Fruit fly (Drosophila melanogaster) whole organism, embryonic: ENCODE data around the gene Prim2.

Experiments used
- B-H1 ChIP-seq: fragments of 200-800 bp; sonication (Bioruptor generic); IDR thresholded peaks from 3 replicates; pipeline ENCODE4 v1.3.6; 2022; ENCODE audit warnings: missing biosample characterization, missing genetic modification characterization
- CG10209 ChIP-seq: fragments of 200-800 bp; sonication (Bioruptor generic); optimal IDR thresholded peaks from 3 replicates; lab custom pipeline; 2017; ENCODE audit warnings: missing biosample characterization, mild to moderate bottlenecking, missing genetic modification characterization, missing genetic modification reagents
- CG11696 ChIP-seq: fragments of 200-800 bp; sonication (Bioruptor generic); IDR thresholded peaks from 2 replicates; pipeline ENCODE4 v1.3.6; 2022; ENCODE audit warnings: missing biosample characterization, missing genetic modification characterization
- CG12236 ChIP-seq: fragments of 200-800 bp; sonication (Bioruptor generic); optimal IDR thresholded peaks from 2 replicates; lab custom pipeline; 2016; ENCODE audit warnings: missing biosample characterization, missing genetic modification characterization
- CG12391 ChIP-seq: fragments of 200-800 bp; sonication (Bioruptor generic); optimal IDR thresholded peaks from 3 replicates; lab custom pipeline; 2018; ENCODE audit warnings: missing biosample characterization, mild to moderate bottlenecking, missing genetic modification characterization, moderate library complexity
- CG15073 ChIP-seq: fragments of 200-800 bp; sonication (Bioruptor generic); optimal IDR thresholded peaks from 2 replicates; lab custom pipeline; 2016; ENCODE audit warnings: missing biosample characterization, missing genetic modification characterization
- CG1529 ChIP-seq: fragments of 200-800 bp; sonication (Bioruptor generic); optimal IDR thresholded peaks from 3 replicates; lab custom pipeline; 2018; ENCODE audit warnings: missing biosample characterization, missing genetic modification characterization
- CG2129 ChIP-seq: fragments of 200-800 bp; sonication (Bioruptor generic); IDR thresholded peaks from 2 replicates; pipeline ENCODE4 v1.3.6; 2022; ENCODE audit warnings: missing biosample characterization, missing genetic modification characterization; ENCODE audit not compliant: partially characterized antibody
- CG3407 ChIP-seq: fragments of 200-800 bp; sonication (Bioruptor generic); optimal IDR thresholded peaks from 2 replicates; lab custom pipeline; 2018; ENCODE audit warnings: missing biosample characterization, mild to moderate bottlenecking, missing genetic modification characterization
- CG34422 ChIP-seq: fragments of 200-800 bp; sonication (Bioruptor generic); IDR thresholded peaks from 3 replicates; pipeline ENCODE4 v1.3.6; 2022; ENCODE audit warnings: missing biosample characterization, missing genetic modification characterization
- CG4282 ChIP-seq: fragments of 200-800 bp; sonication (Bioruptor generic); optimal IDR thresholded peaks from 2 replicates; lab custom pipeline; 2016; ENCODE audit warnings: missing biosample characterization, missing genetic modification characterization
- CG4730 ChIP-seq: fragments of 200-800 bp; sonication (Bioruptor generic); IDR thresholded peaks from 2 replicates; pipeline ENCODE4 v1.3.6; 2022; ENCODE audit warnings: missing biosample characterization, missing genetic modification characterization
- CG6654 ChIP-seq: fragments of 200-800 bp; sonication (Bioruptor generic); optimal IDR thresholded peaks from 2 replicates; lab custom pipeline; 2017; ENCODE audit warnings: missing biosample characterization, mild to moderate bottlenecking, missing genetic modification characterization
- CG6791 ChIP-seq: fragments of 200-800 bp; sonication (Bioruptor generic); IDR thresholded peaks from 3 replicates; pipeline ENCODE4 v1.3.6; 2022; ENCODE audit warnings: missing biosample characterization, missing genetic modification characterization; ENCODE audit not compliant: partially characterized antibody
- CG7987 ChIP-seq: fragments of 200-800 bp; sonication (Bioruptor generic); optimal IDR thresholded peaks from 2 replicates; lab custom pipeline; 2018; ENCODE audit warnings: missing biosample characterization, mild to moderate bottlenecking, missing genetic modification characterization, moderate library complexity
- CG8924 ChIP-seq: fragments of 200-800 bp; optimal IDR thresholded peaks from 3 replicates; lab custom pipeline; 2019; ENCODE audit warnings: missing biosample characterization, mild to moderate bottlenecking, missing genetic modification characterization, moderate library complexity
- CG9437 ChIP-seq: fragments of 200-800 bp; sonication (Bioruptor generic); optimal IDR thresholded peaks from 2 replicates; lab custom pipeline; 2018; ENCODE audit warnings: missing biosample characterization, mild to moderate bottlenecking, missing genetic modification characterization
- D ChIP-seq, 2 experiments: fragments of 200-800 bp in 1 of 2; fragments of >200 bp in 1 of 2; sonication (Bioruptor generic) in 1 of 2; optimal IDR thresholded peaks; 2 replicates in 1 of 2; 3 replicates in 1 of 2; lab custom pipeline; 2017; ENCODE audit warnings: mild to moderate bottlenecking in 1 of 2, missing biosample characterization in 1 of 2, missing genetic modification characterization in 1 of 2, missing genetic modification reagents in 1 of 2
- D19B ChIP-seq: fragments of 200-800 bp; sonication (Bioruptor generic); optimal IDR thresholded peaks from 2 replicates; lab custom pipeline; 2017; ENCODE audit warnings: missing biosample characterization, mild to moderate bottlenecking, missing genetic modification characterization
- Dll ChIP-seq: fragments of 200-800 bp; sonication (Bioruptor generic); IDR thresholded peaks from 4 replicates; pipeline ENCODE4 v1.3.6; 2022; ENCODE audit warnings: missing biosample characterization, missing genetic modification characterization; ENCODE audit not compliant: partially characterized antibody
- GATAe ChIP-seq: fragments of 200-800 bp; sonication (Bioruptor generic); conservative IDR thresholded peaks from 2 replicates; pipeline ENCODE4 v1.3.6; 2022; ENCODE audit warnings: missing biosample characterization, missing genetic modification characterization
- HLH54F ChIP-seq: fragments of 200-800 bp; sonication (Bioruptor generic); optimal IDR thresholded peaks from 3 replicates; lab custom pipeline; 2016; ENCODE audit warnings: missing biosample characterization, missing genetic modification characterization
- Six4 ChIP-seq: fragments of 200-800 bp; sonication (Bioruptor generic); optimal IDR thresholded peaks from 2 replicates; lab custom pipeline; 2016; ENCODE audit warnings: missing biosample characterization, missing genetic modification characterization
- Sry-δ ChIP-seq: fragments of 200-800 bp; sonication (Bioruptor generic); optimal IDR thresholded peaks from 2 replicates; lab custom pipeline; 2016; ENCODE audit warnings: missing biosample characterization, missing genetic modification characterization
- ab ChIP-seq: fragments of 200-800 bp; sonication (Bioruptor generic); optimal IDR thresholded peaks from 2 replicates; lab custom pipeline; 2016; ENCODE audit warnings: missing biosample characterization, missing genetic modification characterization
- amos ChIP-seq: fragments of 200-800 bp; sonication (Bioruptor generic); IDR thresholded peaks from 2 replicates; pipeline ENCODE4 v1.3.6; 2022; ENCODE audit warnings: missing biosample characterization, missing genetic modification characterization; ENCODE audit not compliant: partially characterized antibody
- ap ChIP-seq: fragments of 200-800 bp; sonication (Bioruptor generic); IDR thresholded peaks from 2 replicates; pipeline ENCODE4 v1.3.6; 2022; ENCODE audit warnings: missing biosample characterization, missing genetic modification characterization
- ara ChIP-seq: fragments of 200-800 bp; sonication (Bioruptor generic); IDR thresholded peaks from 2 replicates; pipeline ENCODE4 v1.3.6; 2022; ENCODE audit warnings: missing biosample characterization, missing genetic modification characterization
- cas ChIP-seq: fragments of 200-800 bp; sonication (Bioruptor generic); IDR thresholded peaks from 2 replicates; pipeline ENCODE4 v1.3.6; 2022; ENCODE audit warnings: missing biosample characterization, missing genetic modification characterization
- chif ChIP-seq, 2 experiments: fragments of 200-800 bp; sonication (Bioruptor generic); optimal IDR thresholded peaks; 3 replicates each; lab custom pipeline; 2016; ENCODE audit warnings: missing biosample characterization in 2 of 2, missing genetic modification characterization in 2 of 2
- chinmo ChIP-seq: fragments of 200-800 bp; sonication (Bioruptor generic); IDR thresholded peaks from 4 replicates; pipeline ENCODE4 v1.3.6; 2022; ENCODE audit warnings: missing biosample characterization, missing genetic modification characterization; ENCODE audit not compliant: partially characterized antibody
- corto ChIP-seq: fragments of 200-800 bp; sonication (Bioruptor generic); optimal IDR thresholded peaks from 2 replicates; lab custom pipeline; 2016; ENCODE audit warnings: missing biosample characterization, mild to moderate bottlenecking, missing genetic modification characterization, moderate library complexity
- disco-r ChIP-seq: fragments of 200-800 bp; sonication (Bioruptor generic); optimal IDR thresholded peaks from 2 replicates; lab custom pipeline; 2016; ENCODE audit warnings: missing biosample characterization, missing genetic modification characterization
- grn ChIP-seq: fragments of 200-800 bp; sonication (Bioruptor generic); optimal IDR thresholded peaks from 3 replicates; lab custom pipeline; 2017; ENCODE audit warnings: missing biosample characterization, missing genetic modification characterization
- gsb-n ChIP-seq: fragments of 200-800 bp; sonication (Bioruptor generic); optimal IDR thresholded peaks from 3 replicates; lab custom pipeline; 2018; ENCODE audit warnings: missing biosample characterization, mild to moderate bottlenecking, missing genetic modification characterization
- jumu ChIP-seq: fragments of 200-800 bp; sonication (Bioruptor generic); optimal IDR thresholded peaks from 3 replicates; lab custom pipeline; 2016; ENCODE audit warnings: missing biosample characterization, missing genetic modification characterization
- lab ChIP-seq: fragments of 200-800 bp; sonication (Bioruptor generic); optimal IDR thresholded peaks from 3 replicates; lab custom pipeline; 2017; ENCODE audit warnings: missing biosample characterization, missing genetic modification characterization, mild to moderate bottlenecking, moderate library complexity, missing genetic modification reagents
- maf-S ChIP-seq: fragments of 200-800 bp; sonication (Bioruptor generic); optimal IDR thresholded peaks from 2 replicates; lab custom pipeline; 2016; ENCODE audit warnings: missing biosample characterization, missing genetic modification characterization
- pan ChIP-seq, 4 experiments: fragments of >200 bp in 3 of 4; fragments of 200-800 bp in 1 of 4; sonication (Bioruptor generic) in 1 of 4; optimal IDR thresholded peaks in 3 of 4; IDR thresholded peaks in 1 of 4; 2 replicates each; pipeline versions ENCODE4 v1.3.6 to Lab custom; 2017 to 2022; ENCODE audit warnings: missing biosample characterization in 2 of 4, missing genetic modification characterization in 2 of 4, mixed read lengths in 1 of 4
- pho ChIP-seq: fragments of 200-800 bp; sonication (Bioruptor generic); optimal IDR thresholded peaks from 2 replicates; lab custom pipeline; 2016; ENCODE audit warnings: missing biosample characterization, missing genetic modification characterization
- run ChIP-seq: fragments of 200-800 bp; sonication (Bioruptor generic); optimal IDR thresholded peaks from 3 replicates; lab custom pipeline; 2018; ENCODE audit warnings: missing biosample characterization, mild to moderate bottlenecking, missing genetic modification characterization
- shn ChIP-seq: fragments of 200-800 bp; sonication (Bioruptor generic); optimal IDR thresholded peaks from 3 replicates; lab custom pipeline; 2016; ENCODE audit warnings: missing biosample characterization, missing genetic modification characterization
- sim ChIP-seq: fragments of 200-800 bp; sonication (Bioruptor generic); IDR thresholded peaks from 2 replicates; pipeline ENCODE4 v1.3.6; 2022; ENCODE audit warnings: missing biosample characterization, missing genetic modification characterization
- slp2 ChIP-seq: fragments of 200-800 bp; sonication (Bioruptor generic); optimal IDR thresholded peaks from 2 replicates; lab custom pipeline; 2016; ENCODE audit warnings: missing biosample characterization, missing genetic modification characterization
- sob ChIP-seq: fragments of 200-800 bp; sonication (Bioruptor generic); IDR thresholded peaks from 2 replicates; pipeline ENCODE4 v1.3.6; 2022; ENCODE audit warnings: missing biosample characterization, missing genetic modification characterization
- wdn ChIP-seq: fragments of 200-800 bp; sonication (Bioruptor generic); IDR thresholded peaks from 2 replicates; pipeline ENCODE4 v1.3.6; 2022; ENCODE audit warnings: missing biosample characterization, missing genetic modification characterization
- wor ChIP-seq: fragments of 200-800 bp; sonication (Bioruptor generic); IDR thresholded peaks from 2 replicates; pipeline ENCODE4 v1.3.6; 2022; ENCODE audit warnings: missing biosample characterization, missing genetic modification characterization
- zfh1 ChIP-seq: fragments of 200-800 bp; sonication (Bioruptor generic); IDR thresholded peaks from 3 replicates; pipeline ENCODE4 v1.3.6; 2022; ENCODE audit warnings: missing biosample characterization, missing genetic modification characterization

Prim2 gene

dm6 chr3L:20347762-20348580 is 13.4 kb downstream of the Prim2 start, which contains the start of the genes Rbbp5 and eRF1 (continued):
- TF ChIP-seq run (tag; lab: Kevin White, UChicago): no peak
- TF ChIP-seq CG4730: peak; percentile 75
- no peak for TF ChIP-seq CG12236
- TF ChIP-seq CG10209 (GFP tag; lab: Kevin White, UChicago): peak; percentile 62
- TF ChIP-seq CG11696 (GFP tag; lab: Robert Waterston, UW): 0 out of 2 replicates have a peak, but pooled peaks have one; percentile 22
- peak; percentile 47 for TF ChIP-seq wor (GFP tag; lab: Robert Waterston, UW)
- TF ChIP-seq sob: peak; percentile 85
- peak; percentile 94 for TF ChIP-seq Sry-δ
- TF ChIP-seq zfh1 (GFP tag; lab: Robert Waterston, UW): peak; percentile 85
- TF ChIP-seq ap: peak; percentile 63
- TF ChIP-seq CG2129 (GFP tag; lab: Robert Waterston, UW): peak; percentile 73
- no peak for TF ChIP-seq chinmo (GFP tag; lab: Robert Waterston, UW)
- TF ChIP-seq GATAe (GFP tag; lab: Robert Waterston, UW): peak; percentile 50; the same call in 1 of the 2 replicates
- no peak for TF ChIP-seq CG7987 (GFP tag; lab: Kevin White, UChicago)
- no peak for TF ChIP-seq CG15073 (GFP tag; lab: Kevin White, UChicago)
- peak; percentile 85 for TF ChIP-seq CG8924
- TF ChIP-seq shn (GFP tag; lab: Kevin White, UChicago): peak; percentile 42
- TF ChIP-seq jumu (GFP tag; lab: Kevin White, UChicago): peak; percentile 33
- TF ChIP-seq CG3407 (GFP tag; lab: Kevin White, UChicago): no peak
- TF ChIP-seq B-H1 (GFP tag; lab: Robert Waterston, UW): peak; percentile 63; the same call in 2 of the 3 replicates
- TF ChIP-seq maf-S: peak; percentile 59
- TF ChIP-seq disco-r: no peak
- peak; percentile 74 for TF ChIP-seq lab
- peak; percentile 76 for TF ChIP-seq cas (GFP tag; lab: Robert Waterston, UW)
- peak; percentile 61 for TF ChIP-seq pho (GFP tag; lab: Kevin White, UChicago)
- TF ChIP-seq D19B: no peak
- TF ChIP-seq corto (GFP tag; lab: Kevin White, UChicago): peak; percentile 53
- peak; percentile 94 for TF ChIP-seq CG6791 (GFP tag; lab: Robert Waterston, UW)
- no peak for TF ChIP-seq ab (GFP tag; lab: Kevin White, UChicago)
- peak; percentile 66 for TF ChIP-seq wdn
- peak; percentile 27 for TF ChIP-seq slp2 (GFP tag; lab: Kevin White, UChicago)
- no peak for TF ChIP-seq pan (optimal IDR thresholded peaks at IDR 0.05; lab: Kevin White, UChicago)
- TF ChIP-seq pan (GFP tag; optimal IDR thresholded peaks at IDR 0.05 in 1 of 2, IDR thresholded peaks at IDR 0.05 in 1 of 2): peak in 1 of 2 experiments; percentile 74
- peak; percentile 93 for TF ChIP-seq Dll (GFP tag; lab: Robert Waterston, UW)
- peak; percentile 96 for TF ChIP-seq amos
- TF ChIP-seq CG4282 (GFP tag; lab: Kevin White, UChicago): no peak
- peak; percentile 48 for TF ChIP-seq CG9437 (GFP tag; lab: Kevin White, UChicago)
- TF ChIP-seq CG12391 (tag; lab: Kevin White, UChicago): peak; percentile 93
- peak; percentile 69 for TF ChIP-seq ara (GFP tag; lab: Robert Waterston, UW)
- peak; percentile 30 for TF ChIP-seq D (optimal IDR thresholded peaks at IDR 0.05; lab: Kevin White, UChicago)
- TF ChIP-seq D (GFP tag; optimal IDR thresholded peaks at IDR 0.05; lab: Kevin White, UChicago): no peak
- no peak for TF ChIP-seq CG6654 (GFP tag; lab: Kevin White, UChicago)
- TF ChIP-seq grn (GFP tag; lab: Kevin White, UChicago): no peak
- TF ChIP-seq Six4: peak; percentile 66
- TF ChIP-seq gsb-n: no peak
- peak; percentile 87 for TF ChIP-seq CG34422 (GFP tag; lab: Robert Waterston, UW)
- peak; percentile 75 for TF ChIP-seq HLH54F (GFP tag; lab: Kevin White, UChicago)
- no peak for TF ChIP-seq sim (GFP tag; lab: Robert Waterston, UW)
- peak; percentile 42 to 62 for TF ChIP-seq chif (GFP tag; optimal IDR thresholded peaks at IDR 0.05; lab: Kevin White, UChicago)
- peak; percentile 12 for TF ChIP-seq CG1529 (GFP tag; lab: Kevin White, UChicago)
